Fruit fly (Drosophila melanogaster) whole organism: ENCODE data around the gene CheB98a.

Experiments
- CG8478 ChIP-seq: fragments of >200 bp; optimal IDR thresholded peaks from 2 replicates; lab custom pipeline; 2018; ENCODE audit warnings: inconsistent platforms
- Dll ChIP-seq: fragments of >200 bp; optimal IDR thresholded peaks from 2 replicates; lab custom pipeline; 2017
- pan ChIP-seq: fragments of >200 bp; optimal IDR thresholded peaks from 2 replicates; lab custom pipeline; 2017

- TF ChIP-seq CG8478: no peak
- TF ChIP-seq pan (lab: Kevin White, UChicago): no peak
- TF ChIP-seq Dll (lab: Kevin White, UChicago): no peak
Observed at dm6 chr3R:28756879-28757278, 49.6 kb upstream of the CheB98a start, which contains the start of gene CG9997.
